Fruit fly (Drosophila melanogaster): ENCODE data around the gene Ykt6.

Gene Ykt6

DNA sequence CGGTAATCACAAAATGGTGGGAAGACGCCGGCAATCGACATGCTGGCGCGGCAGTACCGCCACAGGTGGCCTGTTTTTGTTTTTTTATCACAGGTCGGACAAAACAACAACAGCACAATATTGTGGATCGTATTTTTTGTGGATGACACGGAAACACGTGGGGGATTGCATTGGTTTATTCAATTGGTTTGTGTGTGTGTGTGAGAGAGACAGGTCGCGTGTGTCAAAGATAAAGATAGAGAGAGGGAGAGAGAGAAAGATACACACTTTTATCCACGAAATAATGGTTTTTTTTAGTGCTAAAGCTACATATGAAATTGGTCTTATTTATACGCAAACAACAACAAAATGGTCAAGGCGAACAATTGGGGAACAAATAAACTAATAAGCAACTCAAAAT, 38.8 kb downstream of the Ykt6 start:
- TF ChIP-seq CG32121 (GFP tag; IDR thresholded peaks at IDR 0.05), result no peak
- no peak for TF ChIP-seq CG15710 (tag; optimal IDR thresholded peaks at IDR 0.05)
- peak; percentile 83 for TF ChIP-seq CG12605 (GFP tag; IDR thresholded peaks at IDR 0.05)
- TF ChIP-seq CG14655 (GFP tag; optimal IDR thresholded peaks at IDR 0.05), result no peak
- no peak for TF ChIP-seq CG9948 (tag; optimal IDR thresholded peaks at IDR 0.05)
- peak; percentile 4 for TF ChIP-seq gl (tag; optimal IDR thresholded peaks at IDR 0.05)
- no peak for TF ChIP-seq CG17806 (tag; optimal IDR thresholded peaks at IDR 0.05)
- TF ChIP-seq rn (GFP tag; IDR thresholded peaks at IDR 0.05), result no peak
- no peak for TF ChIP-seq CG10348 (GFP tag; IDR thresholded peaks at IDR 0.05)
- no peak for TF ChIP-seq CG8301 (tag; optimal IDR thresholded peaks at IDR 0.05)
- no peak for TF ChIP-seq CG34367 (tag; optimal IDR thresholded peaks at IDR 0.05)
- TF ChIP-seq CG4496 (GFP tag; IDR thresholded peaks at IDR 0.05), result peak; percentile 60; the same call in 1 of the 3 replicates
- TF ChIP-seq fd96Ca (GFP tag; IDR thresholded peaks at IDR 0.05), result no peak
- no peak for TF ChIP-seq Pif1A (GFP tag; optimal IDR thresholded peaks at IDR 0.05)
- no peak for TF ChIP-seq CG13204 (GFP tag; optimal IDR thresholded peaks at IDR 0.05)
- no peak for TF ChIP-seq EcR (GFP tag; optimal IDR thresholded peaks at IDR 0.05)
- TF ChIP-seq D1 (tag; optimal IDR thresholded peaks at IDR 0.05), result no peak
- no peak for TF ChIP-seq Snoo (tag; optimal IDR thresholded peaks at IDR 0.05)
- TF ChIP-seq Ets98B (GFP tag; IDR thresholded peaks at IDR 0.05), result peak; percentile 11; the same call in 1 of the 2 replicates
- no peak for TF ChIP-seq Pif1B (GFP tag; optimal IDR thresholded peaks at IDR 0.05)
- no peak for TF ChIP-seq CG8159 (tag; optimal IDR thresholded peaks at IDR 0.05)

DNA sequence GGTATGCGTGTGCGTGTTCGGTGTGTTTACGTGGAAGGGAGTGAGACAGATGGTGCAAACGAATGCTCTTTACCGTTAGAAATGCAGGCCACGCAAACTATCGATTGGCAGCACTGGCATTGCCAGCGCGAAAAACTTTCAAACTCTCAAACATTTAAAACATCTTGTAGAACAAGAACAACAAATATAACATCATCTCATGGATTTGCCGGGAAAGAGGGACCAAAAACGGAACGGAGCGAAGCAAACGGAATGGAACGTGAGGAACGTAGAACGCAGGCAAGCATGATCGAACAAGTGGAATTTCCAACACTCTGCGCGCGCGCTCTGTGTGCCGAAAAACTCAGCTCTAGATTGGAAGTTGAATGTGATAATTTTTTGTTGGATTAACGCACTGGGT, 39.3 kb downstream of the Ykt6 start:
- TF ChIP-seq fd96Ca (GFP tag; IDR thresholded peaks at IDR 0.05) (no peak), CG10348 (GFP tag; IDR thresholded peaks at IDR 0.05) (no peak), Pif1A (GFP tag; optimal IDR thresholded peaks at IDR 0.05) (no peak), CG4496 (GFP tag; IDR thresholded peaks at IDR 0.05) (no peak), Pif1B (GFP tag; optimal IDR thresholded peaks at IDR 0.05) (no peak), CG14655 (GFP tag; optimal IDR thresholded peaks at IDR 0.05) (no peak), CG8159 (tag; optimal IDR thresholded peaks at IDR 0.05) (no peak), Snoo (tag; optimal IDR thresholded peaks at IDR 0.05) (no peak), Ets98B (GFP tag; IDR thresholded peaks at IDR 0.05) (no peak), CG8301 (tag; optimal IDR thresholded peaks at IDR 0.05) (no peak), CG34367 (tag; optimal IDR thresholded peaks at IDR 0.05) (no peak), CG15710 (tag; optimal IDR thresholded peaks at IDR 0.05) (no peak), gl (tag; optimal IDR thresholded peaks at IDR 0.05) (no peak), rn (GFP tag; IDR thresholded peaks at IDR 0.05) (no peak), D1 (tag; optimal IDR thresholded peaks at IDR 0.05) (no peak), CG32121 (GFP tag; IDR thresholded peaks at IDR 0.05) (no peak), CG12605 (GFP tag; IDR thresholded peaks at IDR 0.05) (no peak), EcR (GFP tag; optimal IDR thresholded peaks at IDR 0.05) (no peak)

DNA sequence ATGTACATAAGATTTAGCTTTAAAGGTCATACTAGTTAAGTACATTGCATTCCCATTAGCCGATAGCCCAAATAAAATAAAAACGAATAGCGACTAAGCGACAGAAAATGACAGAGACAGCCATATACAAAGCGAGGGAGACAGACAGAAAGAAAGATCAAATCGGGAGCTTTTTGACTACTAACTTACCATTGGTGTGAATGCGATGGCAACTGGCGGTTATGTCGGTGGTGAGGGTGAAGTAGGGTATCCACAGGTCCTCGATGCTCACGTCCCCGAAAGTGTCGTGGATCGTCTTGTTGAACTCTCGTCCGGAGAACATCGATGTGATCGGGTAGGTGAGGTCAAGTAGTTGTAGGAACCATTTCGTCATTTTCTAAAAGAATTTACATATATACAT, 40.8 kb downstream of the Ykt6 start:
- TF ChIP-seq Pif1A (GFP tag; optimal IDR thresholded peaks at IDR 0.05), result no peak
- no peak for TF ChIP-seq fd96Ca (GFP tag; IDR thresholded peaks at IDR 0.05)
- no peak for TF ChIP-seq CG34367 (tag; optimal IDR thresholded peaks at IDR 0.05)
- TF ChIP-seq rn (GFP tag; IDR thresholded peaks at IDR 0.05), result no peak
- TF ChIP-seq CG15710 (tag; optimal IDR thresholded peaks at IDR 0.05), result no peak
- no peak for TF ChIP-seq CG8301 (tag; optimal IDR thresholded peaks at IDR 0.05)

DNA sequence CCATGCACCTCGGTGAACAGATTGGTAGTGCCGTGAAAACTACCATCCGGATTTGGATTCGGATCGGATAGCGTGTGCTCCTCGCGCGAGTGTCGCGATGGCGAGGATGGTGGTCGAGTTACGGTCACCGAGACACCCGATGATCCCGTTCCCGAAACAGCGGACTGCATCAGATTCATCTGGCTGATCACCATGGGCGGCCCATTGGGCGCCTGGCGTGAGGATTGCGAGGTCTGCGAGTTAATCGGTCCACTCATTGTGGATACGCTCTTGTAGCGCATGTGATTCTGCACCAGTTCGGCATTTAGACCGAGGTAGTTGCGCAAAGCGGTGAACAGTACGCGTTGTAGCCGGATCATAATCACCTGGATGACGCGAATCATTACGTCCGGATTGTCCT, 43.5 kb downstream of the Ykt6 start, which contains the start of gene sn:
sn (plus strand) TSS at position 301 of the 400 bp plus-strand sequence.
- TF ChIP-seq fd96Ca (GFP tag; IDR thresholded peaks at IDR 0.05) (no peak), CG10348 (GFP tag; IDR thresholded peaks at IDR 0.05) (no peak), CG17806 (tag; optimal IDR thresholded peaks at IDR 0.05) (no peak), CG15710 (tag; optimal IDR thresholded peaks at IDR 0.05) (no peak), CG32121 (GFP tag; IDR thresholded peaks at IDR 0.05) (no peak), CG34367 (tag; optimal IDR thresholded peaks at IDR 0.05) (no peak), CG8159 (tag; optimal IDR thresholded peaks at IDR 0.05) (no peak), Pif1A (GFP tag; optimal IDR thresholded peaks at IDR 0.05) (no peak), CG13204 (GFP tag; optimal IDR thresholded peaks at IDR 0.05) (no peak)

DNA sequence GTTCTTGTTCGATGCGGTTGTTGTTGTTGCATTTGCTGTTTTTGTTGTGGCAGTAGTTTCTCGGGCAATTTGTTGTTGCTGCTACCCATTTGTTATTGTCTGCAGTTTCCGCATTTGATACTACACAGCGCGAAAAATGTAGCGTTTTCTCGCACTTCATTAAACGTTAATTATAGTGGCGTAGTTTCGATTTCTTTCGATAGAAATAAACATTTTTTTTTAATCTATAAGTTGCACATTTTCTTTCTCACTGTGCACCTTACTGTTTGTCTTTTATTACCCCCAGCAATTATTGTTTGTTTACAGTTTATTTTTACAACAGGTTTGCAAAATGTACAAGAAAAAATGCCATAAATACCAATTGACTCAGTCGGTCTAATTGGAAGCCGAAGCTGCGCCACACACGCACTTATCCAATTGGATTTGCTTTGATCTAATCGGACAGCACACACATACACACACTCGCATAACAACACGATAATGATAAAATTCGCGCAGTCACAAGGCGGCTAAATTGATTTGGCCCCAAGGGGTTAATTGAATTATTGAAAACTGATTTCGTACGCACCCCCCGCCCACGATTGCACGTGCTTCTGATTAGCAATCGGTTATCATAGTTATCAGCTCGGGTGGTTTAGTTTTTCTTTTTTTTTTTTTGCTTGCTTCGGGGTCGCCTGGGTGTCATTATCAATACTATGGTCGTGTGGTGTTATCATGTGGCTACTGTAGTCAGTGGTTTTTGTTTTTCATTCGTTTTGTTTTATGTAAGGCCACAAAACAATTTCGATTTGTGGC, 45.7 kb downstream of the Ykt6 start:
- TF ChIP-seq CG9948 (tag; optimal IDR thresholded peaks at IDR 0.05) (no peak), CG12605 (GFP tag; IDR thresholded peaks at IDR 0.05) (no peak), CG14655 (GFP tag; optimal IDR thresholded peaks at IDR 0.05) (no peak), EcR (GFP tag; optimal IDR thresholded peaks at IDR 0.05) (no peak), Ets98B (GFP tag; IDR thresholded peaks at IDR 0.05) (peak; percentile 54; the same call in 1 of the 2 replicates), CG15710 (tag; optimal IDR thresholded peaks at IDR 0.05) (no peak), CG8159 (tag; optimal IDR thresholded peaks at IDR 0.05) (no peak), CG32121 (GFP tag; IDR thresholded peaks at IDR 0.05) (peak; percentile 42; the same call in 1 of the 2 replicates), fd96Ca (GFP tag; IDR thresholded peaks at IDR 0.05) (peak; percentile 59; the same call in 1 of the 3 replicates), CG8301 (tag; optimal IDR thresholded peaks at IDR 0.05) (peak; percentile 23), CG34367 (tag; optimal IDR thresholded peaks at IDR 0.05) (no peak), Snoo (tag; optimal IDR thresholded peaks at IDR 0.05) (no peak), rn (GFP tag; IDR thresholded peaks at IDR 0.05) (0 out of 2 replicates have a peak, but pooled peaks have one; percentile 24), CG4496 (GFP tag; IDR thresholded peaks at IDR 0.05) (peak; percentile 73), gl (tag; optimal IDR thresholded peaks at IDR 0.05) (no peak), CG17806 (tag; optimal IDR thresholded peaks at IDR 0.05) (no peak), CG13204 (GFP tag; optimal IDR thresholded peaks at IDR 0.05) (no peak), Pif1B (GFP tag; optimal IDR thresholded peaks at IDR 0.05) (no peak), CG10348 (GFP tag; IDR thresholded peaks at IDR 0.05) (no peak), D1 (tag; optimal IDR thresholded peaks at IDR 0.05) (no peak), Pif1A (GFP tag; optimal IDR thresholded peaks at IDR 0.05) (no peak)
